Worm (Caenorhabditis elegans): ENCODE measurements around the gene tag-244.

Gene tag-244

ce11 chrIV:1561884-1562283 is 11.2 kb downstream of the tag-244 start, which contains the start of gene hpo-6:
Gene hpo-6, plus strand, starts transcription at chrIV:1562184.
- TF ChIP-seq crh-2 (tag; optimal IDR thresholded peaks at IDR 0.05): no peak
- peak; percentile 20 for TF ChIP-seq fos-1 (tag; optimal IDR thresholded peaks at IDR 0.05)
- TF ChIP-seq ztf-11 (tag; optimal IDR thresholded peaks at IDR 0.05): no peak
- TF ChIP-seq skn-1 (tag; optimal IDR thresholded peaks at IDR 0.05): no peak

- TF ChIP-seq elt-3 (tag; optimal IDR thresholded peaks at IDR 0.05) (no peak), F13H6.1 (tag; optimal IDR thresholded peaks at IDR 0.05) (no peak), dmd-4 (tag; optimal IDR thresholded peaks at IDR 0.05) (no peak), nhr-77 (tag; optimal IDR thresholded peaks at IDR 0.05) (no peak), zag-1 (tag; optimal IDR thresholded peaks at IDR 0.05) (no peak), nhr-23 (tag; optimal IDR thresholded peaks at IDR 0.05) (no peak), ztf-1 (GFP tag; conservative IDR thresholded peaks at IDR 0.05) (no peak)
These were observed 12.9 kb downstream of the tag-244 start, which contains the start of gene Y41D4B.15 for ce11 chrIV:1563476-1564131. Gene Y41D4B.15, plus strand, starts transcription at chrIV:1564081.

- no peak for TF ChIP-seq mbf-1 (tag; optimal IDR thresholded peaks at IDR 0.05)
- no peak for TF ChIP-seq skn-1 (tag; optimal IDR thresholded peaks at IDR 0.05)
These were observed 15.0 kb downstream of the tag-244 start for ce11 chrIV:1565725-1566124.

- TF ChIP-seq gmeb-1 (tag; optimal IDR thresholded peaks at IDR 0.05) (no peak), egl-27 (tag; optimal IDR thresholded peaks at IDR 0.05) (no peak), aly-2 (tag; optimal IDR thresholded peaks at IDR 0.05) (no peak), lsy-2 (tag; optimal IDR thresholded peaks at IDR 0.05) (no peak), ztf-1 (GFP tag; conservative IDR thresholded peaks at IDR 0.05) (no peak), nhr-129 (tag; optimal IDR thresholded peaks at IDR 0.05) (no peak), dmd-4 (tag; optimal IDR thresholded peaks at IDR 0.05) (no peak), nhr-21 (tag; optimal IDR thresholded peaks at IDR 0.05) (no peak), nhr-77 (tag; optimal IDR thresholded peaks at IDR 0.05) (no peak), ztf-4 (tag; optimal IDR thresholded peaks at IDR 0.05) (no peak), mdl-1 (tag; optimal IDR thresholded peaks at IDR 0.05) (no peak), ceh-82 (tag; optimal IDR thresholded peaks at IDR 0.05) (no peak)
These were observed 16.9 kb downstream of the tag-244 start for ce11 chrIV:1567577-1567976.

ce11 chrIV:1576731-1577130 is 26.1 kb downstream of the tag-244 start, which contains the start of gene Y41D4B.14:
Gene Y41D4B.14, plus strand, starts transcription at chrIV:1577031.
- no peak for TF ChIP-seq sem-4 (tag; optimal IDR thresholded peaks at IDR 0.05)
- TF ChIP-seq lin-13 (GFP tag; optimal IDR thresholded peaks at IDR 0.05): no peak
- TF ChIP-seq R02D3.7 (tag; optimal IDR thresholded peaks at IDR 0.05): no peak
- TF ChIP-seq elt-3 (tag; optimal IDR thresholded peaks at IDR 0.05): no peak
- no peak for TF ChIP-seq C34F6.9 (tag; optimal IDR thresholded peaks at IDR 0.05)
- TF ChIP-seq gmeb-1 (tag; optimal IDR thresholded peaks at IDR 0.05): no peak
- TF ChIP-seq lin-39 (tag; optimal IDR thresholded peaks at IDR 0.05): no peak

- TF ChIP-seq skn-1 (tag; optimal IDR thresholded peaks at IDR 0.05): peak; percentile 6
- no peak for TF ChIP-seq lin-39 (tag; optimal IDR thresholded peaks at IDR 0.05)
- TF ChIP-seq nhr-21 (tag; optimal IDR thresholded peaks at IDR 0.05): peak; percentile 78
- TF ChIP-seq mbf-1 (tag; optimal IDR thresholded peaks at IDR 0.05): no peak
- peak; percentile 89 for TF ChIP-seq nhr-25 (tag; optimal IDR thresholded peaks at IDR 0.05)
- TF ChIP-seq lsy-2 (tag; optimal IDR thresholded peaks at IDR 0.05): peak; percentile 80 to 89
- no peak for TF ChIP-seq nhr-23 (tag; optimal IDR thresholded peaks at IDR 0.05)
- no peak for TF ChIP-seq peb-1 (tag; optimal IDR thresholded peaks at IDR 0.05)
- no peak for TF ChIP-seq nhr-11 (tag; optimal IDR thresholded peaks at IDR 0.05)
- peak; percentile 89 for TF ChIP-seq mab-5 (tag; optimal IDR thresholded peaks at IDR 0.05)
- TF ChIP-seq blmp-1 (tag; optimal IDR thresholded peaks at IDR 0.05; ENCODE audit: insufficient read depth): peak; percentile 14
- peak; percentile 59 for TF ChIP-seq fos-1 (tag; optimal IDR thresholded peaks at IDR 0.05)
- TF ChIP-seq elt-1 (tag; optimal IDR thresholded peaks at IDR 0.05): no peak
- TF ChIP-seq ama-1 (optimal IDR thresholded peaks at IDR 0.05): no peak
- TF ChIP-seq unc-55 (GFP tag; optimal IDR thresholded peaks at IDR 0.05): peak; percentile 95
- TF ChIP-seq gmeb-1 (tag; optimal IDR thresholded peaks at IDR 0.05): peak; percentile 78
- peak; percentile 62 for TF ChIP-seq nhr-6 (tag; optimal IDR thresholded peaks at IDR 0.05)
- TF ChIP-seq C34F6.9 (tag; optimal IDR thresholded peaks at IDR 0.05): peak; percentile 74
- peak; percentile 38 for TF ChIP-seq Y55F3AM.14 (GFP tag; optimal IDR thresholded peaks at IDR 0.05)
- TF ChIP-seq nhr-12 (tag; optimal IDR thresholded peaks at IDR 0.05): no peak
- TF ChIP-seq nhr-129 (tag; optimal IDR thresholded peaks at IDR 0.05): peak; percentile 78
- TF ChIP-seq ceh-82 (tag; optimal IDR thresholded peaks at IDR 0.05): peak; percentile 44
- TF ChIP-seq nhr-77 (tag; optimal IDR thresholded peaks at IDR 0.05): peak; percentile 32
- TF ChIP-seq ceh-16 (tag; optimal IDR thresholded peaks at IDR 0.05): no peak
- TF ChIP-seq lin-13 (GFP tag; optimal IDR thresholded peaks at IDR 0.05): peak; percentile 94
- peak; percentile 78 for TF ChIP-seq sem-4 (tag; optimal IDR thresholded peaks at IDR 0.05)
- TF ChIP-seq F13H6.1 (tag; optimal IDR thresholded peaks at IDR 0.05): peak; percentile 93
- no peak for TF ChIP-seq ztf-1 (GFP tag; conservative IDR thresholded peaks at IDR 0.05)
- TF ChIP-seq ztf-11 (tag; optimal IDR thresholded peaks at IDR 0.05): peak; percentile 34
- peak; percentile 80 for TF ChIP-seq crh-2 (tag; optimal IDR thresholded peaks at IDR 0.05)
- TF ChIP-seq unc-62 (GFP tag; optimal IDR thresholded peaks at IDR 0.05): no peak
- TF ChIP-seq alr-1 (tag; optimal IDR thresholded peaks at IDR 0.05): no peak
These were observed 45.1 kb downstream of the tag-244 start, which contains the start of gene npp-8 for ce11 chrIV:1595802-1596201. Gene npp-8, minus strand, starts transcription at chrIV:1595824.

Measured in whole organism, L2 larva.